Worm (Caenorhabditis elegans) whole organism, L3 larva: ENCODE measurements around the gene fbxb-60.

Experiments
- ceh-82 ChIP-seq: fragments of 150-350 bp; optimal IDR thresholded peaks from 2 replicates; lab custom pipeline; 2014; ENCODE audit warnings: missing biosample characterization, missing genetic modification characterization
- daf-12 ChIP-seq: fragments of 150-350 bp; optimal IDR thresholded peaks from 2 replicates; lab custom pipeline; 2014; ENCODE audit warnings: missing biosample characterization, missing genetic modification reagents, missing genetic modification characterization
- jun-1 ChIP-seq: fragments of 150-350 bp; optimal IDR thresholded peaks from 2 replicates; lab custom pipeline; 2014; ENCODE audit warnings: missing biosample characterization, missing genetic modification reagents, missing genetic modification characterization
- nhr-28 ChIP-seq: fragments of 150-350 bp; optimal IDR thresholded peaks from 2 replicates; lab custom pipeline; 2014; ENCODE audit warnings: missing biosample characterization, missing genetic modification characterization
- unc-62 ChIP-seq: fragments of 150-350 bp; sonication (generic microtip); optimal IDR thresholded peaks from 4 replicates; lab custom pipeline; 2014; ENCODE audit warnings: missing biosample characterization, missing genetic modification reagents, missing genetic modification characterization
- ztf-11 ChIP-seq: fragments of 150-350 bp; optimal IDR thresholded peaks from 2 replicates; lab custom pipeline; 2014; ENCODE audit warnings: missing biosample characterization, missing genetic modification characterization

DNA sequence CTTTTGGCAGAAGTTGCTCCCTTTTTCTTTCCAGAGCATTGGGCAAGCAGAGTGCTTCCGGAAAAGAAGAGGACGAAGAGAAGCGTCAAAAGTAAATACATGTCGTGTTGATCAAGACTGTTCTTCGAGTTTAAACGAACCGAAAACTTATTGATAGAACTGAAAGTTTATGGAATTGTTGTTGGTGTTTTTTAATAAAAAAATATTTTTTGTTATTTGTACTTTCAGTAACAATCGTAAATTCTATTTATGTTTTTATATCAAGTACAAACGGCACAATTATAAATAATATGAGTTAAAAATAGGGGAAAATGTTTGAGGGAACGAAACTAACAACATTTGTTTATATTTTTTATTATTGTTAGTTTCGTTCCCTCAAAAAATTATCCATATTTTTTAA, 40.0 kb upstream of the fbxb-60 start, which contains the start of gene F21D9.3:
- TF ChIP-seq nhr-28 (tag; lab: Kevin White, UChicago) = no peak
- TF ChIP-seq unc-62 (GFP tag; lab: Kevin White, UChicago) = no peak
- TF ChIP-seq ztf-11 (tag; lab: Kevin White, UChicago) = no peak
- no peak for TF ChIP-seq ceh-82 (tag; lab: Kevin White, UChicago)
- no peak for TF ChIP-seq daf-12 (tag; lab: Kevin White, UChicago)
- no peak for TF ChIP-seq jun-1 (tag; lab: Kevin White, UChicago)
